Worm (Caenorhabditis elegans): ENCODE results near the gene ZC373.3.

DNA sequence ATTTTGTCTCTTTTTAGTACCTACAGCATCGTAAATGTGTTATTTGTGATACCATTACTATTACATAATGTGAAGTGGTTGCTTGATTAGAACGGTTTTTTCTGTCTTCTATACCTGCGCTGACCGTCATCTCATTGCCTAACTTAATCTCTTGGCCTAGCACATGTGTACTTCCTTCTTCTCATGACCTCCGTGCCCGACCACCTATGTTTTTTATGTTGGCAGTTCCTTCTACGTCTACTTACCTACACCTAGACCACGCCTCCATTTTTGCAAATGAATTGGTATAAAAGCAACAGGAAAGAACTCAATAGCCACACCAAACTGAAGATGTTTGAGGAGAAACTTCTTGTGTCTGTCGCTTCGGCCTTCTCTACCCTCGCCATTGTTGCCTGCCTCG is 17.0 kb downstream of the ZC373.3 start, which contains the start of gene col-176:
- no peak for TF ChIP-seq rec-8 (tag; optimal IDR thresholded peaks at IDR 0.05)
- no peak for TF ChIP-seq snpc-4 (GFP tag; optimal IDR thresholded peaks at IDR 0.05)
- TF ChIP-seq snpc-4 (tag; optimal IDR thresholded peaks at IDR 0.05): no peak
- no peak for TF ChIP-seq egrh-3 (GFP tag; IDR thresholded peaks at IDR 0.05)
- no peak for TF ChIP-seq T07F8.4 (tag; optimal IDR thresholded peaks at IDR 0.05)
- no peak for TF ChIP-seq hmg-1.2 (GFP tag; IDR thresholded peaks at IDR 0.05)
- TF ChIP-seq F39B2.1 (GFP tag; IDR thresholded peaks at IDR 0.05): no peak
- no peak for TF ChIP-seq lin-35 (GFP tag; optimal IDR thresholded peaks at IDR 0.05)
- no peak for TF ChIP-seq lsl-1 (GFP tag; optimal IDR thresholded peaks at IDR 0.05)
- TF ChIP-seq F49E8.2 (tag; optimal IDR thresholded peaks at IDR 0.05; ENCODE audit: insufficient read depth): no peak
- no peak for TF ChIP-seq cebp-1 (GFP tag; IDR thresholded peaks at IDR 0.05)
- no peak for TF ChIP-seq cebp-1 (tag; optimal IDR thresholded peaks at IDR 0.05)
- no peak for TF ChIP-seq hlh-26 (GFP tag; conservative IDR thresholded peaks at IDR 0.05)
- no peak for TF ChIP-seq Y67H2A.10 (GFP tag; conservative IDR thresholded peaks at IDR 0.05)
- no peak for TF ChIP-seq F23B12.7 (tag; optimal IDR thresholded peaks at IDR 0.05; ENCODE audit: insufficient read depth)
